Worm (Caenorhabditis elegans): ENCODE measurements around the gene ncs-7.

Gene ncs-7

ce11 chrX:17627382-17627781 is 13.0 kb downstream of the ncs-7 start:
- TF ChIP-seq T20F7.1 (GFP tag; optimal IDR thresholded peaks at IDR 0.05) (no peak), nhr-28 (tag; optimal IDR thresholded peaks at IDR 0.05) (no peak), unc-130 (GFP tag; optimal IDR thresholded peaks at IDR 0.05) (no peak), lin-38 (GFP tag; IDR thresholded peaks at IDR 0.05) (no peak), ceh-44 (GFP tag; IDR thresholded peaks at IDR 0.05) (no peak), jun-1 (tag; optimal IDR thresholded peaks at IDR 0.05) (no peak), dmd-8 (GFP tag; IDR thresholded peaks at IDR 0.05) (no peak), dmd-6 (GFP tag; IDR thresholded peaks at IDR 0.05) (no peak), nhr-102 (tag; optimal IDR thresholded peaks at IDR 0.05) (no peak), hif-1 (tag; optimal IDR thresholded peaks at IDR 0.05) (peak; percentile 59 to 98), lir-3 (tag; optimal IDR thresholded peaks at IDR 0.05) (no peak), hlh-30 (tag; optimal IDR thresholded peaks at IDR 0.05; ENCODE audit: insufficient read depth) (peak; percentile 34), zfp-3 (GFP tag; conservative IDR thresholded peaks at IDR 0.05) (no peak), zag-1 (tag; optimal IDR thresholded peaks at IDR 0.05) (no peak), hmg-1.1 (GFP tag; IDR thresholded peaks at IDR 0.05) (peak; percentile 44; the same call in 1 of the 2 replicates), mdt-29 (GFP tag; IDR thresholded peaks at IDR 0.05) (no peak), php-3 (GFP tag; IDR thresholded peaks at IDR 0.05) (no peak), zip-11 (GFP tag; IDR thresholded peaks at IDR 0.05) (no peak), mdl-1 (tag; optimal IDR thresholded peaks at IDR 0.05) (peak in 1 of 2 experiments; percentile 16), ceh-82 (tag; optimal IDR thresholded peaks at IDR 0.05) (no peak), nhr-41 (GFP tag; IDR thresholded peaks at IDR 0.05) (no peak), dmd-9 (GFP tag; IDR thresholded peaks at IDR 0.05) (no peak), spr-1 (tag; optimal IDR thresholded peaks at IDR 0.05) (no peak), pha-4 (GFP tag; IDR thresholded peaks at IDR 0.05) (no peak), pha-4 (tag; optimal IDR thresholded peaks at IDR 0.05) (no peak), lin-15B (tag; optimal IDR thresholded peaks at IDR 0.05) (no peak), daf-8 (GFP tag; IDR thresholded peaks at IDR 0.05) (no peak), egl-43 (GFP tag; IDR thresholded peaks at IDR 0.05) (no peak), aly-2 (tag; optimal IDR thresholded peaks at IDR 0.05) (no peak), ctbp-1 (GFP tag; IDR thresholded peaks at IDR 0.05) (0 out of 2 replicates have a peak, but pooled peaks have one; percentile 50), fkh-10 (GFP tag; optimal IDR thresholded peaks at IDR 0.05) (peak; percentile 30), ces-1 (GFP tag; optimal IDR thresholded peaks at IDR 0.05) (no peak), mes-2 (tag; optimal IDR thresholded peaks at IDR 0.05; ENCODE audit: poor library complexity, severe bottlenecking) (no peak), R02D3.7 (tag; optimal IDR thresholded peaks at IDR 0.05) (no peak), ceh-32 (tag; optimal IDR thresholded peaks at IDR 0.05; ENCODE audit: poor library complexity) (no peak), mep-1 (tag; optimal IDR thresholded peaks at IDR 0.05) (no peak), hlh-11 (tag; optimal IDR thresholded peaks at IDR 0.05) (peak; percentile 19), nhr-42 (GFP tag; IDR thresholded peaks at IDR 0.05) (no peak), F37D6.2 (tag; optimal IDR thresholded peaks at IDR 0.05) (peak; percentile 12), ceh-62 (tag; optimal IDR thresholded peaks at IDR 0.05) (no peak), snpc-4 (tag; optimal IDR thresholded peaks at IDR 0.05) (no peak), lin-13 (GFP tag; optimal IDR thresholded peaks at IDR 0.05) (no peak), nhr-111 (GFP tag; optimal IDR thresholded peaks at IDR 0.05) (no peak), F26F4.8 (GFP tag; conservative IDR thresholded peaks at IDR 0.05) (no peak), tag-97 (GFP tag; IDR thresholded peaks at IDR 0.05) (no peak), madf-5 (GFP tag; IDR thresholded peaks at IDR 0.05) (no peak), aha-1 (tag) (peak; percentile 100), lin-39 (tag; optimal IDR thresholded peaks at IDR 0.05) (no peak), skn-1 (tag; optimal IDR thresholded peaks at IDR 0.05) (no peak), daf-12 (tag; optimal IDR thresholded peaks at IDR 0.05) (no peak), nhr-11 (tag; optimal IDR thresholded peaks at IDR 0.05) (peak; percentile 16), nhr-10 (tag; optimal IDR thresholded peaks at IDR 0.05) (no peak), F10B5.3 (tag; optimal IDR thresholded peaks at IDR 0.05) (no peak)
